Fruit fly (Drosophila melanogaster) whole organism, embryonic: ENCODE results near the gene Prdm13.

Experiments
- CG10959 ChIP-seq: fragments of 200-800 bp; sonication (Bioruptor generic); IDR thresholded peaks from 2 replicates; pipeline ENCODE4 v1.3.6; 2022; ENCODE audit warnings: missing biosample characterization, missing genetic modification characterization
- CG12071 ChIP-seq: fragments of 200-800 bp; sonication (Bioruptor generic); optimal IDR thresholded peaks from 3 replicates; lab custom pipeline; 2018; ENCODE audit warnings: missing biosample characterization, mild to moderate bottlenecking, missing genetic modification characterization
- CG12155 ChIP-seq: fragments of 200-800 bp; sonication (Bioruptor generic); optimal IDR thresholded peaks from 3 replicates; lab custom pipeline; 2016; ENCODE audit warnings: missing biosample characterization, missing genetic modification characterization
- CG15601 ChIP-seq: fragments of 200-800 bp; sonication (Bioruptor generic); optimal IDR thresholded peaks from 3 replicates; lab custom pipeline; 2019; ENCODE audit warnings: missing biosample characterization, mild to moderate bottlenecking, missing genetic modification characterization, moderate library complexity
- CG17568 ChIP-seq: fragments of 200-800 bp; sonication (Bioruptor generic); optimal IDR thresholded peaks from 2 replicates; lab custom pipeline; 2018; ENCODE audit warnings: missing biosample characterization, mild to moderate bottlenecking, missing genetic modification characterization, moderate library complexity
- CG17802 ChIP-seq: fragments of 200-800 bp; sonication (Bioruptor generic); optimal IDR thresholded peaks from 2 replicates; lab custom pipeline; 2018; ENCODE audit warnings: missing biosample characterization, mild to moderate bottlenecking, missing genetic modification characterization, moderate library complexity
- CG18011 ChIP-seq: fragments of 200-800 bp; sonication (Bioruptor generic); optimal IDR thresholded peaks from 2 replicates; lab custom pipeline; 2017; ENCODE audit warnings: missing biosample characterization, missing genetic modification characterization, mild to moderate bottlenecking, moderate library complexity, missing genotype
- CG2129 ChIP-seq: fragments of 200-800 bp; sonication (Bioruptor generic); IDR thresholded peaks from 2 replicates; pipeline ENCODE4 v1.3.6; 2022; ENCODE audit warnings: missing biosample characterization, missing genetic modification characterization; ENCODE audit not compliant: partially characterized antibody
- CG2199 ChIP-seq: fragments of 200-800 bp; sonication (Bioruptor generic); IDR thresholded peaks from 3 replicates; pipeline ENCODE4 v1.3.6; 2022; ENCODE audit warnings: missing biosample characterization, missing genetic modification characterization
- CG30020 ChIP-seq: fragments of 200-800 bp; optimal IDR thresholded peaks from 2 replicates; lab custom pipeline; 2019; ENCODE audit warnings: missing biosample characterization, mild to moderate bottlenecking, missing genetic modification characterization, moderate library complexity
- CG4360 ChIP-seq: fragments of 200-800 bp; sonication (Bioruptor generic); IDR thresholded peaks from 2 replicates; pipeline ENCODE4 v1.3.6; 2022; ENCODE audit warnings: missing biosample characterization, missing genetic modification characterization
- CG6689 ChIP-seq: fragments of 200-800 bp; sonication (Bioruptor generic); IDR thresholded peaks from 2 replicates; pipeline ENCODE4 v1.3.6; 2022; ENCODE audit warnings: missing biosample characterization, missing genetic modification characterization
- CG7786 ChIP-seq: fragments of 200-800 bp; sonication (Bioruptor generic); optimal IDR thresholded peaks from 2 replicates; lab custom pipeline; 2016; ENCODE audit warnings: missing biosample characterization, missing genetic modification characterization
- CG7928 ChIP-seq: fragments of 200-800 bp; sonication (Bioruptor generic); optimal IDR thresholded peaks from 2 replicates; lab custom pipeline; 2017; ENCODE audit warnings: missing biosample characterization, mild to moderate bottlenecking, missing genetic modification characterization
- CG8924 ChIP-seq: fragments of 200-800 bp; optimal IDR thresholded peaks from 3 replicates; lab custom pipeline; 2019; ENCODE audit warnings: missing biosample characterization, mild to moderate bottlenecking, missing genetic modification characterization, moderate library complexity
- Dp ChIP-seq: fragments of 200-800 bp; sonication (Bioruptor generic); optimal IDR thresholded peaks from 2 replicates; lab custom pipeline; 2018; ENCODE audit warnings: missing biosample characterization, mild to moderate bottlenecking, missing genetic modification characterization, moderate library complexity
- Dref ChIP-seq: fragments of 200-800 bp; sonication (Bioruptor generic); IDR thresholded peaks from 2 replicates; pipeline ENCODE4 v1.3.6; 2022; ENCODE audit warnings: missing biosample characterization, missing genetic modification characterization
- Drgx ChIP-seq: fragments of 200-800 bp; sonication (Bioruptor generic); IDR thresholded peaks from 2 replicates; pipeline ENCODE4 v1.3.6; 2022; ENCODE audit warnings: missing biosample characterization, missing genetic modification characterization
- Ets65A ChIP-seq: fragments of 200-800 bp; sonication (Bioruptor generic); peaks from one replicate; lab custom pipeline; 2016; ENCODE audit warnings: missing biosample characterization, missing genetic modification characterization
- Ets97D ChIP-seq: fragments of 200-800 bp; sonication (Bioruptor generic); optimal IDR thresholded peaks from 3 replicates; lab custom pipeline; 2016; ENCODE audit warnings: missing biosample characterization, missing genetic modification characterization
- Nf-YB ChIP-seq: fragments of 200-800 bp; sonication (Bioruptor generic); optimal IDR thresholded peaks from 3 replicates; lab custom pipeline; 2019; ENCODE audit warnings: missing biosample characterization, mild to moderate bottlenecking, missing genetic modification characterization, moderate library complexity
- Nf-YC ChIP-seq: fragments of 200-800 bp; optimal IDR thresholded peaks from 3 replicates; lab custom pipeline; 2019; ENCODE audit warnings: missing biosample characterization, mild to moderate bottlenecking, missing genetic modification characterization, moderate library complexity
- bowl ChIP-seq: fragments of 200-800 bp; sonication (Bioruptor generic); IDR thresholded peaks from 2 replicates; pipeline ENCODE4 v1.3.6; 2022; ENCODE audit warnings: missing biosample characterization, missing genetic modification characterization
- cg ChIP-seq: fragments of 200-800 bp; sonication (Bioruptor generic); optimal IDR thresholded peaks from 3 replicates; lab custom pipeline; 2019; ENCODE audit warnings: missing biosample characterization, mild to moderate bottlenecking, missing genetic modification characterization, moderate library complexity
- chn ChIP-seq: fragments of 200-800 bp; sonication (Bioruptor generic); optimal IDR thresholded peaks from 2 replicates; lab custom pipeline; 2016; ENCODE audit warnings: missing biosample characterization, missing genetic modification characterization
- crol ChIP-seq: fragments of 200-800 bp; sonication (Bioruptor generic); IDR thresholded peaks from 2 replicates; pipeline ENCODE4 v1.3.6; 2022; ENCODE audit warnings: missing biosample characterization, missing genetic modification characterization
- ewg ChIP-seq: fragments of 200-800 bp; sonication (Bioruptor generic); optimal IDR thresholded peaks from 3 replicates; lab custom pipeline; 2017; ENCODE audit warnings: mild to moderate bottlenecking, missing biosample characterization, missing genetic modification reagents, missing genetic modification characterization
- gsb-n ChIP-seq: fragments of 200-800 bp; sonication (Bioruptor generic); optimal IDR thresholded peaks from 3 replicates; lab custom pipeline; 2018; ENCODE audit warnings: missing biosample characterization, mild to moderate bottlenecking, missing genetic modification characterization
- her ChIP-seq: fragments of 200-800 bp; sonication (Bioruptor generic); optimal IDR thresholded peaks from 2 replicates; lab custom pipeline; 2016; ENCODE audit warnings: missing biosample characterization, missing genetic modification characterization
- hth ChIP-seq: fragments of >200 bp; optimal IDR thresholded peaks from 2 replicates; lab custom pipeline; 2017; ENCODE audit warnings: inconsistent platforms
- nerfin-1 ChIP-seq: fragments of 200-800 bp; sonication (Bioruptor generic); optimal IDR thresholded peaks from 3 replicates; lab custom pipeline; 2019; ENCODE audit warnings: missing biosample characterization, mild to moderate bottlenecking, missing genetic modification characterization, moderate library complexity
- nerfin-2 ChIP-seq: fragments of 200-800 bp; sonication (Bioruptor generic); IDR thresholded peaks from 2 replicates; pipeline ENCODE4 v1.3.6; 2022; ENCODE audit warnings: missing biosample characterization, missing genetic modification characterization; ENCODE audit not compliant: partially characterized antibody
- oc ChIP-seq: fragments of 200-800 bp; sonication (Bioruptor generic); optimal IDR thresholded peaks from 2 replicates; lab custom pipeline; 2018; ENCODE audit warnings: missing biosample characterization, mild to moderate bottlenecking, missing genetic modification characterization, moderate library complexity
- onecut ChIP-seq: fragments of 200-800 bp; sonication (Bioruptor generic); IDR thresholded peaks from 2 replicates; pipeline ENCODE4 v1.3.6; 2022; ENCODE audit warnings: missing biosample characterization, missing genetic modification characterization
- pros ChIP-seq: fragments of 200-800 bp; sonication (Bioruptor generic); optimal IDR thresholded peaks from 3 replicates; lab custom pipeline; 2019; ENCODE audit warnings: missing biosample characterization, mild to moderate bottlenecking, missing genetic modification characterization, moderate library complexity
- sens ChIP-seq: fragments of 200-800 bp; sonication (Bioruptor generic); peaks from one replicate; lab custom pipeline; 2016; ENCODE audit warnings: missing biosample characterization, missing genetic modification characterization
- sens-2 ChIP-seq: fragments of 200-800 bp; sonication (Bioruptor generic); IDR thresholded peaks from 2 replicates; pipeline ENCODE4 v1.3.6; 2022; ENCODE audit warnings: missing biosample characterization, missing genetic modification characterization
- vvl ChIP-seq: fragments of 200-800 bp; sonication (Bioruptor generic); IDR thresholded peaks from 2 replicates; pipeline ENCODE4 v1.3.6; 2022; ENCODE audit warnings: missing biosample characterization, missing genetic modification characterization
- zfh1 ChIP-seq: fragments of 200-800 bp; sonication (Bioruptor generic); IDR thresholded peaks from 3 replicates; pipeline ENCODE4 v1.3.6; 2022; ENCODE audit warnings: missing biosample characterization, missing genetic modification characterization

Gene Prdm13

DNA sequence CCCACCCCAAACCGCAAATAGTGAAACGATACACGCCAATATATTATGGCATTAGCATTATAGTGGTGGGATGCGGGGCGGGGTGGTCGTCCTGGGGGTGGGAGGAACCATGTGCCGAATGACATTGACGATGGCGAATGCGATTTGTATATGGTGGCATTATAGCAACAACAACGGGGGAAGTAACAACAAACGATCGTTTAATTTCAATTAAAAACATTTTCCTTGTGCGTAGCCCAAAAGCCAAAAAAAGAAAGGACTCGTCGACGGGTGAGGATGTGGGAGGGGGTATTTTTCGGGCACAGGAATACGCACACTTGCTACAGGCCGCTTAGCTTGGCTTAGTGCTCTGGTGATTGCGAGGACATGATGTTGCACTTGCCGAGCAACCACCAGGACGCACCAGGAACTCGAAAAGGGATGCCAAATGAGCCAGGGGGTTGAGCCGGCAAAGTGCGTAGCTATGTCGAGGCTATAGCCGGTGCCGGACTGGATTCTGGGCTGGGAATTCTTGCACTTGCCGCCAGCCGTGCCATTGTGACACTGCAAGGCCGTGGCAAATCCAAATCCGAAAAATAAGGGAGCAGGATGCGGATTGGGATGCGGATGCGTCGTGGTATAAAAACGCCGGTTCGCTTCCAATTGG lies at the start of gene Prdm13:
Gene Prdm13 (plus strand): TSS at position 645 of the 646 bp plus-strand sequence.
- TF ChIP-seq Ets97D (GFP tag; lab: Kevin White, UChicago): no peak
- TF ChIP-seq CG4360 (GFP tag; lab: Robert Waterston, UW): peak; percentile 52; the same call in 1 of the 2 replicates
- no peak for TF ChIP-seq CG7786 (GFP tag; lab: Kevin White, UChicago)
- TF ChIP-seq CG6689 (GFP tag; lab: Robert Waterston, UW): no peak
- TF ChIP-seq nerfin-1 (tag; lab: Kevin White, UChicago): peak; percentile 95
- TF ChIP-seq crol: peak; percentile 27; the same call in 1 of the 2 replicates
- TF ChIP-seq nerfin-2 (GFP tag; lab: Robert Waterston, UW): peak; percentile 21; the same call in 1 of the 2 replicates
- peak; percentile 72 for TF ChIP-seq pros (GFP tag; lab: Kevin White, UChicago)
- TF ChIP-seq gsb-n (tag; lab: Kevin White, UChicago): peak; percentile 50
- TF ChIP-seq Dref (GFP tag; lab: Robert Waterston, UW): no peak
- no peak for TF ChIP-seq CG18011 (GFP tag; lab: Kevin White, UChicago)
- no peak for TF ChIP-seq CG2199 (GFP tag; lab: Robert Waterston, UW)
- TF ChIP-seq oc: peak; percentile 77

DNA sequence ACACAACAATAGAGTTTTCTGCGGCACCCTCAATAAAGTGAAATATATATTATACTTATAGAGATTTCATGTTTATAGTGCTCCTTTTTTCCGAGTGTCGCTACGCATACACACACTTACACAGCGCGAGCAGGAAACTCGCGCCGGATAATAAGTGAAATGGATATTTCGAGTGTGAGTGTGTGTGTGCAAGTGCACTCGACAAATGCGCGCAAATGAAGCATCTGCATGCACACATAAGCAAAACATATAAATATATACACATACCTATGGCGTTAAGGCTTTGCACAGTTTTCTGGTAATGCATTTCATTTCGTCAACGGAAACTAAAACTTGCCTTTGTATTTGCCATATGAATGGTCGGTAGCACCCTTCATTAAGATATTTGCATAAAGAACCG lies 47.4 kb upstream of the Prdm13 start:
- TF ChIP-seq CG30020 (tag; lab: Kevin White, UChicago) (no peak), cg (peak; percentile 5), Ets65A (GFP tag; lab: Kevin White, UChicago) (peak; percentile 91), Drgx (no peak), sens (GFP tag; lab: Kevin White, UChicago) (peak; percentile 24)

DNA sequence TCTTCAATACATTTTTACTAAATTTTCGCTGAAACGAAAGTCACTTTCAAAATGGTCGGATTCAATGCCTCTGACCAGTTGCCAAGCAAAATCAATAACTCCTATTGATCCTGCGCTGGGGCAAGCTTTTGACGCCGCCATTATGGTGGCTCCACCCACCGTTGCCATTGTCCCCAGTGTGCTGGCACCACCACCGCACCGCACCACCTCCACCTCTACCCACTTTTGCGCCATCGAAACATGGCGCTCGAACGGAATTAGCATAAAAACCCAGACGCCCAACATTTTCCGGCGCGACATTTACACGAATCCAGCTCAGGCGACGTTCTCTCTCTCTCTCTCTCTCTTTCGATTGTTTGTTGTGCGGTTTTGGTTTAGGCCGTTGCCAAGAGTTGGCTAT lies 46.0 kb upstream of the Prdm13 start:
- TF ChIP-seq CG17802 (tag; lab: Kevin White, UChicago): no peak
- no peak for TF ChIP-seq CG10959
- no peak for TF ChIP-seq CG12071 (GFP tag; lab: Kevin White, UChicago)
- peak; percentile 56; the same call in 1 of the 2 replicates for TF ChIP-seq vvl
- no peak for TF ChIP-seq CG12155 (GFP tag; lab: Kevin White, UChicago)
- no peak for TF ChIP-seq her (GFP tag; lab: Kevin White, UChicago)
- peak; percentile 71 for TF ChIP-seq Ets65A (GFP tag; lab: Kevin White, UChicago)
- TF ChIP-seq CG15601 (tag; lab: Kevin White, UChicago): no peak
- no peak for TF ChIP-seq CG8924 (tag; lab: Kevin White, UChicago)
- no peak for TF ChIP-seq hth (lab: Kevin White, UChicago)
- TF ChIP-seq ewg (GFP tag; lab: Kevin White, UChicago): peak; percentile 35
- peak; percentile 83 for TF ChIP-seq onecut (GFP tag; lab: Robert Waterston, UW)
- TF ChIP-seq bowl (GFP tag; lab: Robert Waterston, UW): no peak
- peak; percentile 64 for TF ChIP-seq crol
- no peak for TF ChIP-seq chn (GFP tag; lab: Kevin White, UChicago)
- no peak for TF ChIP-seq CG17568 (GFP tag; lab: Kevin White, UChicago)
- no peak for TF ChIP-seq CG7928 (GFP tag; lab: Kevin White, UChicago)
- TF ChIP-seq Nf-YC: peak; percentile 82
- no peak for TF ChIP-seq Dp (GFP tag; lab: Kevin White, UChicago)
- TF ChIP-seq CG2129 (GFP tag; lab: Robert Waterston, UW): no peak
- no peak for TF ChIP-seq sens-2 (GFP tag; lab: Robert Waterston, UW)
- TF ChIP-seq Nf-YB (GFP tag; lab: Kevin White, UChicago): peak; percentile 69
- no peak for TF ChIP-seq zfh1 (GFP tag; lab: Robert Waterston, UW)
